Worm (Caenorhabditis elegans) whole organism, L3 larva: ENCODE results near the gene flwr-1.
A peak's percentile ranks its signal among the peaks of the same experiment; 100 is the strongest.

Experiments
- aly-2 ChIP-seq: fragments of 150-350 bp; optimal IDR thresholded peaks from 2 replicates; lab custom pipeline; 2014; ENCODE audit warnings: missing biosample characterization, missing genetic modification characterization
- ama-1 ChIP-seq: fragments of 150-350 bp; optimal IDR thresholded peaks from 2 replicates; lab custom pipeline; 2018
- ceh-16 ChIP-seq: sonication (generic microtip); optimal IDR thresholded peaks from 2 replicates; lab custom pipeline; 2017; ENCODE audit warnings: missing biosample characterization, missing genetic modification characterization
- ceh-28 ChIP-seq: fragments of 150-350 bp; optimal IDR thresholded peaks from 2 replicates; lab custom pipeline; 2014; ENCODE audit warnings: missing biosample characterization, missing genetic modification reagents, missing genetic modification characterization
- ceh-9 ChIP-seq: sonication (generic microtip); optimal IDR thresholded peaks from 2 replicates; lab custom pipeline; 2018; ENCODE audit warnings: missing biosample characterization, missing genetic modification characterization
- egl-5 ChIP-seq: fragments of 150-350 bp; optimal IDR thresholded peaks from 2 replicates; lab custom pipeline; 2017; ENCODE audit warnings: missing biosample characterization, missing genetic modification reagents, missing genetic modification characterization, inconsistent platforms
- elt-2 ChIP-seq: sonication (generic microtip); optimal IDR thresholded peaks from 2 replicates; lab custom pipeline; 2016; ENCODE audit warnings: missing genetic modification reagents, mild to moderate bottlenecking, missing genetic modification characterization, missing compliant biosample characterization
- elt-3 ChIP-seq, 3 experiments: fragments of 150-350 bp in 1 of 3; sonication (generic microtip) in 2 of 3; optimal IDR thresholded peaks; 2 replicates in 2 of 3; 4 replicates in 1 of 3; lab custom pipeline; 2014 to 2017; ENCODE audit warnings: missing biosample characterization in 3 of 3, missing genetic modification characterization in 3 of 3
- fkh-2 ChIP-seq: fragments of 150-350 bp; optimal IDR thresholded peaks from 2 replicates; lab custom pipeline; 2014; ENCODE audit warnings: missing biosample characterization, missing genetic modification reagents, missing genetic modification characterization
- fos-1 ChIP-seq: fragments of 150-350 bp; optimal IDR thresholded peaks from 2 replicates; lab custom pipeline; 2014; ENCODE audit warnings: missing biosample characterization, missing genetic modification characterization
- hmg-11 ChIP-seq: sonication (generic microtip); optimal IDR thresholded peaks from 2 replicates; lab custom pipeline; 2016; ENCODE audit warnings: missing genetic modification characterization, missing compliant biosample characterization
- jun-1 ChIP-seq: fragments of 150-350 bp; optimal IDR thresholded peaks from 2 replicates; lab custom pipeline; 2014; ENCODE audit warnings: missing biosample characterization, missing genetic modification reagents, missing genetic modification characterization
- lin-15B ChIP-seq: fragments of 150-350 bp; optimal IDR thresholded peaks from 2 replicates; lab custom pipeline; 2014; ENCODE audit warnings: missing biosample characterization, missing genetic modification characterization
- lin-39 ChIP-seq: fragments of 150-350 bp; optimal IDR thresholded peaks from 2 replicates; lab custom pipeline; 2018; ENCODE audit warnings: missing biosample characterization, missing genetic modification reagents, missing genetic modification characterization
- lsy-12 ChIP-seq: sonication (generic microtip); optimal IDR thresholded peaks from 2 replicates; lab custom pipeline; 2016; ENCODE audit warnings: mild to moderate bottlenecking, missing genetic modification characterization, missing compliant biosample characterization
- nfya-1 ChIP-seq: sonication (generic microtip); optimal IDR thresholded peaks from 2 replicates; lab custom pipeline; 2017; ENCODE audit warnings: missing genetic modification characterization, mild to moderate bottlenecking, missing compliant biosample characterization, antibody characterized with exemption, moderate library complexity; ENCODE audit not compliant: insufficient read depth
- nhr-11 ChIP-seq: fragments of 150-350 bp; optimal IDR thresholded peaks from 2 replicates; lab custom pipeline; 2014; ENCODE audit warnings: missing biosample characterization, missing genetic modification characterization
- nhr-12 ChIP-seq: fragments of 150-350 bp; optimal IDR thresholded peaks from 2 replicates; lab custom pipeline; 2014; ENCODE audit warnings: missing biosample characterization, missing genetic modification characterization
- nhr-237 ChIP-seq: fragments of 150-350 bp; optimal IDR thresholded peaks from 2 replicates; lab custom pipeline; 2014; ENCODE audit warnings: missing biosample characterization, missing genetic modification characterization
- nhr-25 ChIP-seq: sonication (generic microtip); optimal IDR thresholded peaks from 2 replicates; lab custom pipeline; 2017; ENCODE audit warnings: missing biosample characterization, missing genetic modification characterization
- nhr-28 ChIP-seq: fragments of 150-350 bp; optimal IDR thresholded peaks from 2 replicates; lab custom pipeline; 2014; ENCODE audit warnings: missing biosample characterization, missing genetic modification characterization
- nhr-77 ChIP-seq: fragments of 150-350 bp; optimal IDR thresholded peaks from 2 replicates; lab custom pipeline; 2014; ENCODE audit warnings: missing biosample characterization, missing genetic modification characterization
- pqm-1 ChIP-seq: fragments of 150-350 bp; optimal IDR thresholded peaks from 2 replicates; lab custom pipeline; 2017; ENCODE audit warnings: missing biosample characterization, missing genetic modification characterization, inconsistent platforms
- skn-1 ChIP-seq: fragments of 150-350 bp; optimal IDR thresholded peaks from 2 replicates; lab custom pipeline; 2014; ENCODE audit warnings: missing biosample characterization, missing genetic modification characterization
- snpc-4 ChIP-seq: fragments of 150-350 bp; optimal IDR thresholded peaks from 2 replicates; lab custom pipeline; 2014; ENCODE audit warnings: missing biosample characterization, missing genetic modification characterization
- unc-39 ChIP-seq: sonication (generic microtip); optimal IDR thresholded peaks from 4 replicates; lab custom pipeline; 2017; ENCODE audit warnings: missing biosample characterization, missing genetic modification characterization
- unc-62 ChIP-seq: fragments of 150-350 bp; sonication (generic microtip); optimal IDR thresholded peaks from 4 replicates; lab custom pipeline; 2014; ENCODE audit warnings: missing biosample characterization, missing genetic modification reagents, missing genetic modification characterization
- zag-1 ChIP-seq: fragments of 150-350 bp; optimal IDR thresholded peaks from 2 replicates; lab custom pipeline; 2014; ENCODE audit warnings: missing biosample characterization, missing genetic modification characterization
- ztf-11 ChIP-seq: fragments of 150-350 bp; optimal IDR thresholded peaks from 2 replicates; lab custom pipeline; 2014; ENCODE audit warnings: missing biosample characterization, missing genetic modification characterization
- ztf-4 ChIP-seq: fragments of 150-350 bp; optimal IDR thresholded peaks from 2 replicates; lab custom pipeline; 2014; ENCODE audit warnings: missing biosample characterization, missing genetic modification characterization

flwr-1 gene

ce11 chrX:15008697-15009096 lies 38.6 kb upstream of the flwr-1 start:
- TF ChIP-seq fkh-2 (tag; lab: Kevin White, UChicago) = no peak
- TF ChIP-seq lin-15B (tag; lab: Kevin White, UChicago) = no peak
- TF ChIP-seq pqm-1 (tag; lab: Kevin White, UChicago) = no peak
- no peak for TF ChIP-seq ceh-28 (tag; lab: Kevin White, UChicago)
- no peak for TF ChIP-seq lin-39 (tag; lab: Kevin White, UChicago)
- no peak for TF ChIP-seq elt-2
- TF ChIP-seq ztf-11 (tag; lab: Kevin White, UChicago) = no peak
- TF ChIP-seq nhr-25 (tag; lab: Kevin White, UChicago) = no peak
- no peak for TF ChIP-seq nhr-12 (tag; lab: Kevin White, UChicago)
- TF ChIP-seq aly-2 (tag; lab: Kevin White, UChicago) = no peak
- no peak for TF ChIP-seq unc-39 (tag; lab: Kevin White, UChicago)
- TF ChIP-seq ceh-16 (tag; lab: Kevin White, UChicago) = no peak
- no peak for TF ChIP-seq jun-1 (tag; lab: Kevin White, UChicago)

- TF ChIP-seq egl-5 (tag; lab: Kevin White, UChicago) (peak; percentile 50), ama-1 (lab: Kevin White, UChicago) (no peak), hmg-11 (tag; lab: Kevin White, UChicago) (peak; percentile 16), elt-2 (peak; percentile 16), snpc-4 (peak; percentile 37), nhr-77 (tag; lab: Kevin White, UChicago) (no peak), ztf-4 (tag; lab: Kevin White, UChicago) (no peak), fkh-2 (tag; lab: Kevin White, UChicago) (no peak)
Measured at ce11 chrX:15006847-15007358, 36.8 kb upstream of the flwr-1 start, which contains the start of gene ergi-2. TSS of gene ergi-2 (minus strand) at chrX:15007308.

- peak; percentile 50 for TF ChIP-seq elt-2
- TF ChIP-seq nfya-1 = no peak
- TF ChIP-seq, all 47 proteins: peak for 1
Measured at ce11 chrX:15003891-15004550, 34.0 kb upstream of the flwr-1 start, which contains the start of gene slc-25A18.1. TSS of gene slc-25A18.1 (minus strand) at chrX:15003941.

DNA sequence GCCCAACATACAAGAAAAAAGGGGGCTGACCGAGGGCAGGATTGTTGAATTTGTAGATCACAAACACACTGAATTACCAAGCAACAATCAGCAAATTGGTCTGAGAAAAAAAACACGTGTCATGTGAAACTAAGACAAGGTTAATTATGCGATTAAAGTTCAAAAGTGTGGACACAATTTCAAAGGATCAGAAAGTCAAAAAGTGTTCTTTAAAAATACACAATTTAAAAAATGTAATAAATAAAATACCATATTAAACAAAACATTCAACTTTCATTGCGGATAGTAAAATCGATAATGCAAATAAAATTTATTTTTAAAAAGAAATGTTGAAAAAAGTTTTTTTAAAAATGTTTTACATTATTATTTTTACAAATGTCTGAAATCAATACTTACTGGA lies 29.0 kb upstream of the flwr-1 start, which contains the start of gene cutl-3:
cutl-3 (minus strand) TSS at position 101 of the 400 bp plus-strand sequence.
- TF ChIP-seq nhr-11 (tag; lab: Kevin White, UChicago) (no peak), lin-15B (tag; lab: Kevin White, UChicago) (no peak), egl-5 (tag; lab: Kevin White, UChicago) (no peak), ceh-9 (tag; lab: Kevin White, UChicago) (no peak), nhr-77 (tag; lab: Kevin White, UChicago) (no peak), nhr-25 (tag; lab: Kevin White, UChicago) (no peak), lsy-12 (tag; lab: Kevin White, UChicago) (no peak)

DNA sequence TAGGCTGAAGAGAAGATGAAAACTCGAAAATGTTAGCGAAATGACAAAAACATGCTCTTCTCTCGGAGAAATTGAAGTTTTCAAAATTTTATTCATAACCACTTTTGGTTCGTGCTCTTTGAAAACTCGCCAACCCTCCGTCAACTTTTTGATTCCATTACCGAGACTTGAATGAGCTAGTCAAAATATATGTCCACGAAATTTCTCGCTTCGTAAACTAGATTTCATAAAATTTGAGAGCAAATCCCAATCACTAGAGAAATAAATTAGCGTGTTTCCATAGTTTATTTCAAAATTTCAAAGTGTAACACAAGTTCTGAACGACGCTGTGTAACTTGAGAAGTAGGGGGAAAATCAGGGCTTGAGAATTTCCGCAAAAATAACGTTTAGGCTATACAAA lies 23.7 kb upstream of the flwr-1 start:
- TF ChIP-seq unc-62 (GFP tag; lab: Kevin White, UChicago) (no peak), ceh-16 (tag; lab: Kevin White, UChicago) (no peak)

- TF ChIP-seq elt-3 (tag; optimal IDR thresholded peaks at IDR 0.05; lab: Kevin White, UChicago) (no peak), ceh-28 (tag; lab: Kevin White, UChicago) (no peak), nhr-12 (tag; lab: Kevin White, UChicago) (no peak), aly-2 (tag; lab: Kevin White, UChicago) (no peak), nhr-28 (no peak), nhr-11 (tag; lab: Kevin White, UChicago) (no peak), nhr-77 (tag; lab: Kevin White, UChicago) (no peak), fos-1 (tag; lab: Kevin White, UChicago) (no peak), nhr-237 (tag; lab: Kevin White, UChicago) (no peak), jun-1 (tag; lab: Kevin White, UChicago) (no peak), skn-1 (tag; lab: Kevin White, UChicago) (no peak), ama-1 (lab: Kevin White, UChicago) (no peak), zag-1 (tag; lab: Kevin White, UChicago) (no peak)
- TF ChIP-seq, all 47 proteins: peak for 0
Measured at ce11 chrX:14991280-14991679, 21.2 kb upstream of the flwr-1 start, which contains the start of gene iglr-1. TSS of gene iglr-1 (minus strand) at chrX:14991380.
